Worm (Caenorhabditis elegans): ENCODE data around the gene R01H2.7.

The R01H2.7 gene

ce11 chrIII:6991465-6991864, 54.1 kb downstream of the R01H2.7 start:
- TF ChIP-seq lsy-2 (tag; optimal IDR thresholded peaks at IDR 0.05): no peak
- no peak for TF ChIP-seq hlh-1 (tag; optimal IDR thresholded peaks at IDR 0.05)
- TF ChIP-seq lin-32 (GFP tag; optimal IDR thresholded peaks at IDR 0.05): no peak
- no peak for TF ChIP-seq ceh-83 (GFP tag; optimal IDR thresholded peaks at IDR 0.05)
- TF ChIP-seq snpc-4 (tag; optimal IDR thresholded peaks at IDR 0.05): no peak
- no peak for TF ChIP-seq ceh-43 (GFP tag; optimal IDR thresholded peaks at IDR 0.05)

- no peak for TF ChIP-seq ceh-39 (tag; optimal IDR thresholded peaks at IDR 0.05)
- TF ChIP-seq elt-1 (tag; optimal IDR thresholded peaks at IDR 0.05; ENCODE audit: borderline replicate concordance, insufficient read depth): no peak
- no peak for TF ChIP-seq nhr-28 (tag; optimal IDR thresholded peaks at IDR 0.05)
- TF ChIP-seq nhr-2 (tag; optimal IDR thresholded peaks at IDR 0.05): no peak
- no peak for TF ChIP-seq sptf-1 (tag; optimal IDR thresholded peaks at IDR 0.05)
- no peak for TF ChIP-seq tbx-8 (GFP tag; optimal IDR thresholded peaks at IDR 0.05)
- no peak for TF ChIP-seq M03D4.4 (tag; optimal IDR thresholded peaks at IDR 0.05)
- no peak for TF ChIP-seq pha-4 (tag; optimal IDR thresholded peaks at IDR 0.05)
- no peak for TF ChIP-seq lin-13 (tag; optimal IDR thresholded peaks at IDR 0.05)
- no peak for TF ChIP-seq lin-32 (GFP tag; optimal IDR thresholded peaks at IDR 0.05)
- TF ChIP-seq ces-1 (GFP tag; optimal IDR thresholded peaks at IDR 0.05): no peak
These were observed 55.6 kb downstream of the R01H2.7 start, which contains the start of gene prk-1 for ce11 chrIII:6989900-6990299. Gene prk-1, plus strand, starts transcription at chrIII:6990168.

- no peak for TF ChIP-seq M03D4.4 (tag; optimal IDR thresholded peaks at IDR 0.05)
These were observed 56.3 kb downstream of the R01H2.7 start for ce11 chrIII:6989201-6989600.

ce11 chrIII:6988060-6988459, 57.5 kb downstream of the R01H2.7 start:
- peak; percentile 52 for TF ChIP-seq hlh-1 (tag; optimal IDR thresholded peaks at IDR 0.05)
- TF ChIP-seq nhr-12 (tag; optimal IDR thresholded peaks at IDR 0.05): no peak
- peak; percentile 50 for TF ChIP-seq unc-62 (GFP tag; optimal IDR thresholded peaks at IDR 0.05)

Data from whole organism, mixed stage, embryonic.